Fruit fly (Drosophila melanogaster): ENCODE data around the gene Hpd.

The Hpd gene

DNA sequence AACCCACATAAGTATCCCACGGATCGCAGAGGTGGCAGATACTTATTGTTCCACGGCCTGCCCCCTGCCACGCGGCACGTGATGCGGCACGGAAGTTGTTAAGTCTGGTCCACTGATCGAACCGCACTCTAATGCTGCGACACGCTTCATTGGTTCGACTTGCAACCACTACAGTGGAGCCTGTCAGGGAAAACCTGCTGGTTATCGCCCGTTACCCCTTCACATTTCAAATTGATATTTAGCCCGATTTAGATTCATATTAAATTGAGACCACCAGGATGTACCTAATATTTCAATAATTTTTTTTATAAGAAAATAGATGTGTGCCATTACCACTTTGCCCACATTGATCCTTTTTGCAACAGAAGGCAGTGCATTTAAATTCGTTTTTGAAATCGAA, 7.7 kb upstream of the Hpd start:
- no peak for TF ChIP-seq psq (GFP tag; optimal IDR thresholded peaks at IDR 0.05)
- TF ChIP-seq dsf (GFP tag; optimal IDR thresholded peaks at IDR 0.05; ENCODE audit: borderline replicate concordance), result no peak
- TF ChIP-seq Jra (GFP tag; optimal IDR thresholded peaks at IDR 0.05), result no peak
- TF ChIP-seq Dfd (GFP tag; optimal IDR thresholded peaks at IDR 0.05), result no peak
- TF ChIP-seq ey (GFP tag; optimal IDR thresholded peaks at IDR 0.05), result peak; percentile 25
- no peak for TF ChIP-seq jim (GFP tag; optimal IDR thresholded peaks at IDR 0.05)
- no peak for TF ChIP-seq fru (GFP tag; optimal IDR thresholded peaks at IDR 0.05)

DNA sequence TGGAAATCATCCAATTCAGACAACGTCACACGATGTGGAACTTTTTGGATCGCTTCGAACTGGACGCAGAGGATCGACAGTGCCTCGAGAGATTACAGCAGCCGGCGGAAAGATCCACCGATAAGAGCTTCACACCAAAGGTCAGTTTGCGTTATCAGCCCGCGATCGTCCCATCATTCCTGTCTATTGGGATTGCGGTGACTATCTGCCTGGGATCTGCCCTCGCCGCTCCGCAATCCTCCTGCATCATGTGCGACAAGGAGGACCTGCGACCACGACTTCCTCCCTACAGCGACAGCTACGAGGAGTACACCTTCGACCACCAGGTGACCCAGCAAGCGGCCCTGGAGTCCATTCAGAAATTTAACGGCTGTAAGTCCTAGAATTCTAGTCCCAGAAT, 6.4 kb upstream of the Hpd start:
- no peak for TF ChIP-seq jim (GFP tag; optimal IDR thresholded peaks at IDR 0.05)
- TF ChIP-seq Rel (GFP tag; optimal IDR thresholded peaks at IDR 0.05), result no peak
- peak; percentile 48 for TF ChIP-seq Rel (tag; optimal IDR thresholded peaks at IDR 0.05)
- TF ChIP-seq OdsH (GFP tag; optimal IDR thresholded peaks at IDR 0.05), result no peak

DNA sequence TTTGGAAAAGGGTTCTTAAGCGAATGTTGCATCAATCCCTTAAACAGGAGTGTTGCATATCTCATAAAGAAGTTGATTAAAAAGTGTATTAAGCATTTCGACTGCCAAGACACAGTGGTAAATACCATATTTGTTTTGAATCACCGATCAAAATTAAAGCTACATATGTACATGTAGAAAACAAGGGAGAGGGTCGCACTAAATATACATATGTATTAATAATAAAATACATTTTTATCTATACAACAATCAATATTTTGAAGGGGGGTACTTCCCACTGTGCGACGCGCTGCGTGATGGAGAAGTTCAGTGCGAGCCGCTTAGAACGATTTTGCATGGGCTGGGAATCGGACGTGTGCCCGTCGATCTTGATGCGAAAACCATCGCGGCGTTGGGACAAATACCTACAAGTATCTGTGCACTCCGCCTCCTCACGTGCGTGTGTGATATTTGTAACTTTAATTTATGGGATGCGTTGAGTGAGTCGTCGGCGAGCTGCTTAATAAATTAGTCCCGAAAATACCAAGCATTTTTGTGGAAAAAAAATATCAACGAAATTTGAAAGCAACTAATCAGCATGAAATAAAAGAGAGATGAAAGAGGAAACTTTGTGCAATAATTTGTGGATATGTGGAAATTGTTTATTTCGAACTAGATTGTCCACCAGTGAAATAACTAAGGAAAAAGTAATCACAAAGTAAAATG, 5.3 kb upstream of the Hpd start:
- TF ChIP-seq pan (optimal IDR thresholded peaks at IDR 0.05), result no peak
- TF ChIP-seq CG9705 (GFP tag; optimal IDR thresholded peaks at IDR 0.05), result no peak
- TF ChIP-seq HLH106 (tag; optimal IDR thresholded peaks at IDR 0.05), result peak; percentile 84
- peak; percentile 84 for TF ChIP-seq Hr83 (GFP tag; optimal IDR thresholded peaks at IDR 0.05; ENCODE audit: poor library complexity, severe bottlenecking)
- TF ChIP-seq woc (GFP tag; optimal IDR thresholded peaks at IDR 0.05), result peak; percentile 54
- TF ChIP-seq fru (GFP tag; optimal IDR thresholded peaks at IDR 0.05), result peak; percentile 90
- TF ChIP-seq tai (GFP tag; optimal IDR thresholded peaks at IDR 0.05), result peak; percentile 65
- TF ChIP-seq Dfd (GFP tag; optimal IDR thresholded peaks at IDR 0.05), result no peak
- peak; percentile 80 for TF ChIP-seq ey (GFP tag; optimal IDR thresholded peaks at IDR 0.05)
- TF ChIP-seq sage (GFP tag; optimal IDR thresholded peaks at IDR 0.05), result peak; percentile 86
- peak; percentile 95 for TF ChIP-seq h (GFP tag; optimal IDR thresholded peaks at IDR 0.05)
- TF ChIP-seq Vsx2 (GFP tag; optimal IDR thresholded peaks at IDR 0.05; ENCODE audit: partially characterized antibody), result no peak
- no peak for TF ChIP-seq dl (GFP tag; optimal IDR thresholded peaks at IDR 0.05; ENCODE audit: insufficient read depth in 1 of 2, partially characterized antibody in 2 of 2)
- no peak for TF ChIP-seq Dif (GFP tag; optimal IDR thresholded peaks at IDR 0.05; ENCODE audit: partially characterized antibody)
- peak in 1 of 2 experiments; percentile 95 for TF ChIP-seq foxo (GFP tag; optimal IDR thresholded peaks at IDR 0.05)
- TF ChIP-seq sv (GFP tag; optimal IDR thresholded peaks at IDR 0.05), result peak; percentile 73
- peak; percentile 75 for TF ChIP-seq Rel (GFP tag; optimal IDR thresholded peaks at IDR 0.05)
- peak; percentile 80 for TF ChIP-seq Rel (tag; optimal IDR thresholded peaks at IDR 0.05)
- TF ChIP-seq Hnf4 (GFP tag; optimal IDR thresholded peaks at IDR 0.05), result peak; percentile 87
- no peak for TF ChIP-seq dsf (GFP tag; optimal IDR thresholded peaks at IDR 0.05; ENCODE audit: borderline replicate concordance)
- no peak for TF ChIP-seq jim (GFP tag; optimal IDR thresholded peaks at IDR 0.05)
- peak; percentile 92 for TF ChIP-seq brk (GFP tag; optimal IDR thresholded peaks at IDR 0.05)
- TF ChIP-seq lola (GFP tag; optimal IDR thresholded peaks at IDR 0.05), result no peak
- peak; percentile 82 for TF ChIP-seq br (GFP tag; optimal IDR thresholded peaks at IDR 0.05)
- no peak for TF ChIP-seq Myc (optimal IDR thresholded peaks at IDR 0.05)
- TF ChIP-seq Abd-B (GFP tag; optimal IDR thresholded peaks at IDR 0.05), result no peak
- peak; percentile 92 for TF ChIP-seq OdsH (GFP tag; optimal IDR thresholded peaks at IDR 0.05)
- TF ChIP-seq dmrt93B (GFP tag; optimal IDR thresholded peaks at IDR 0.05), result peak; percentile 73
- TF ChIP-seq Hr78 (GFP tag; optimal IDR thresholded peaks at IDR 0.05), result no peak
- peak; percentile 61 for TF ChIP-seq CG32264 (GFP tag; optimal IDR thresholded peaks at IDR 0.05)
- no peak for TF ChIP-seq Mio (GFP tag; optimal IDR thresholded peaks at IDR 0.05)
- TF ChIP-seq rgr (GFP tag; optimal IDR thresholded peaks at IDR 0.05), result peak; percentile 96
- TF ChIP-seq CrebA (GFP tag; optimal IDR thresholded peaks at IDR 0.05; ENCODE audit: borderline replicate concordance), result no peak
- no peak for TF ChIP-seq N (GFP tag; optimal IDR thresholded peaks at IDR 0.05)
- TF ChIP-seq Sp1 (GFP tag; optimal IDR thresholded peaks at IDR 0.05), result peak; percentile 78
- TF ChIP-seq psq (GFP tag; optimal IDR thresholded peaks at IDR 0.05), result peak; percentile 88
- TF ChIP-seq Jra (GFP tag; optimal IDR thresholded peaks at IDR 0.05), result peak; percentile 73
- no peak for TF ChIP-seq usp (GFP tag; optimal IDR thresholded peaks at IDR 0.05)
- peak; percentile 59 for TF ChIP-seq GATAd (GFP tag; optimal IDR thresholded peaks at IDR 0.05)

All from whole organism, wandering third instar larva.